Worm (Caenorhabditis elegans): Measurements from ENCODE around the gene ran-2.
A peak's percentile ranks its signal among the peaks of the same experiment; 100 is the strongest.

Gene ran-2

DNA sequence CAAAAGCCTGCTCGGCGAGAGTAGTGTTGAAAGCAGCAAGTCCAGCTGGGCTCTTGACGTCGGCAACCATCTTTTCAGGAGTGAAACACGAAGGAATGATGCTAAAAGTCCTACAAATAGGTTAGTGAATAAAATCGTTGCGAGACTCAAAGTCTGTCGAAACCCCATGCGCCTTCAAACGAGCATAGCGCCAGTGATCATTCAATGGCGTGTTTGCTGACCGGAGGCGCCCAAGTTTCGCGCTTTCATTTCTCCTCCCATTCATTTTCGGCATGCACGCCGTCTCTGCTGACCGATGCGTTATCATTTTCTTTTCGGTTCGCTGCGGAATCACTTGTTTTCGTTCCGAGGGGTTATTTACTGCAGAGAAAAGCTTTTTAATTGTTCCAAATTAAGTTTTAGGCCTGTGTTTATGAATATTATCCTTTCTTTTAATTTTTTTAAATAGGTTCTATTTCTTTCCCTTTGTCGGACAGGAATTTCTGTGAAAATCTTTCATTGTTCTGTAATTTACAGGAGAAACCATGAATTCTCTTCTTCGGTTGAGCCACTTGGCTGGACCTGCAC, 39.9 kb downstream of the ran-2 start, which contains the start of the genes eef-1B.1 and aco-2 (continued):
- TF ChIP-seq egl-13 (tag; optimal IDR thresholded peaks at IDR 0.05) (peak; percentile 82), C16A3.4 (tag; optimal IDR thresholded peaks at IDR 0.05) (peak; percentile 96), efl-1 (optimal IDR thresholded peaks at IDR 0.05) (peak; percentile 91 to 93), efl-1 (GFP tag; optimal IDR thresholded peaks at IDR 0.05 in 1 of 2) (peak; percentile 83 to 98), C04F5.9 (tag; optimal IDR thresholded peaks at IDR 0.05) (peak; percentile 69), mdl-1 (tag; optimal IDR thresholded peaks at IDR 0.05) (peak in 1 of 2 experiments; percentile 93), mep-1 (tag; optimal IDR thresholded peaks at IDR 0.05) (peak; percentile 91), sox-4 (tag; optimal IDR thresholded peaks at IDR 0.05) (peak; percentile 70), nhr-76 (tag; optimal IDR thresholded peaks at IDR 0.05) (no peak), snu-23 (GFP tag; optimal IDR thresholded peaks at IDR 0.05) (peak; percentile 97), pag-3 (tag; optimal IDR thresholded peaks at IDR 0.05; ENCODE audit: borderline replicate concordance, insufficient read depth) (no peak), ces-1 (GFP tag; optimal IDR thresholded peaks at IDR 0.05) (no peak), nhr-11 (tag; optimal IDR thresholded peaks at IDR 0.05) (peak; percentile 43), efl-3 (GFP tag; optimal IDR thresholded peaks at IDR 0.05) (no peak), lin-35 (GFP tag; optimal IDR thresholded peaks at IDR 0.05) (peak; percentile 94 to 95), vab-15 (tag; optimal IDR thresholded peaks at IDR 0.05) (peak; percentile 33), nhr-20 (tag; optimal IDR thresholded peaks at IDR 0.05) (peak; percentile 97), hpl-2 (GFP tag; optimal IDR thresholded peaks at IDR 0.05) (peak; percentile 74), nhr-71 (tag; optimal IDR thresholded peaks at IDR 0.05) (peak; percentile 96), jun-1 (tag; optimal IDR thresholded peaks at IDR 0.05) (peak; percentile 89), blmp-1 (tag; optimal IDR thresholded peaks at IDR 0.05) (peak; percentile 95), lir-3 (tag; optimal IDR thresholded peaks at IDR 0.05; ENCODE audit: poor library complexity) (peak; percentile 63), hlh-17 (GFP tag; optimal IDR thresholded peaks at IDR 0.05; ENCODE audit: borderline replicate concordance) (no peak), zag-1 (tag; optimal IDR thresholded peaks at IDR 0.05) (peak; percentile 2), ceh-88 (GFP tag; IDR thresholded peaks at IDR 0.05) (peak; percentile 62), elt-3 (tag; optimal IDR thresholded peaks at IDR 0.05) (peak in 5 of 6 experiments; percentile 53 to 97 (median 75)), snpc-4 (tag; optimal IDR thresholded peaks at IDR 0.05) (peak; percentile 85), nhr-85 (tag) (peak; percentile 97), egl-27 (tag; optimal IDR thresholded peaks at IDR 0.05) (no peak), lin-39 (tag; optimal IDR thresholded peaks at IDR 0.05) (peak; percentile 69), nhr-19 (GFP tag; conservative IDR thresholded peaks at IDR 0.05) (peak; percentile 96), nhr-237 (tag; optimal IDR thresholded peaks at IDR 0.05) (peak; percentile 39), isw-1 (GFP tag; IDR thresholded peaks at IDR 0.05) (peak; percentile 89), sup-37 (GFP tag; optimal IDR thresholded peaks at IDR 0.05) (peak; percentile 71), lin-15B (tag; optimal IDR thresholded peaks at IDR 0.05) (peak; percentile 84), pax-3 (tag; optimal IDR thresholded peaks at IDR 0.05) (peak; percentile 78), lin-14 (GFP tag; optimal IDR thresholded peaks at IDR 0.05) (peak; percentile 95), ztf-11 (tag; optimal IDR thresholded peaks at IDR 0.05) (peak in 1 of 2 experiments; percentile 70)

DNA sequence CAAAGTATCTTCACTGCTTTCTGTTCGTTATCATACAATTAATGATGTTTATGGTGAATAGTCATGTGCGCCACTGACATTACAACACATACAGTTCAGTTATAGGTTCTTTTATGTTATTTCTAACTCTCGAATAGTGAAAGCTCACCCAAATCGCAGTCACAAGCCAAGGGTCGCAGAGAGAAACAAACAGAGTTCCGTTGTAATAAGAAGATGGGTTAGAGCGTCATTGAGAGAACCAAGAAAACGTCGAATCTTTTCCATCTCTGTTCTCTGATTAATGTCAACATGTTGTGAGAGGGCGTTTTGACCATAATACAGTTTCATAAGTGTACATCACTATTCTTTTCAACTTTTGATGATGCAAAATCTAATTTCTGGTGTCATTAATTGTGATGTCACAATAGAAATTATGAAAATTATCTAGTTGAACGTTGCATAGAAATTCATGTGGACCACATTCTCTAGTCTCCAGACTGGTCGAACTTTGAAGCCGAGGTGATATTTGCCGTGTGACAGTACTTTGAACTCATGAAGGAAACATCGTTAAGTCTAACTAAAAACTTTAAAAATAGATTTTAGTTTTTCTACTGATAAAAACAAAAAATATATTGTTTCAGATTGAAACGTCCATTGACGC, 40.8 kb downstream of the ran-2 start:
- TF ChIP-seq efl-1 (optimal IDR thresholded peaks at IDR 0.05) (no peak), efl-1 (GFP tag; optimal IDR thresholded peaks at IDR 0.05 in 1 of 2) (peak in 1 of 2 experiments; percentile 82), pqm-1 (tag; optimal IDR thresholded peaks at IDR 0.05) (no peak), rnt-1 (tag; optimal IDR thresholded peaks at IDR 0.05) (no peak), blmp-1 (tag; optimal IDR thresholded peaks at IDR 0.05) (peak; percentile 58), hlh-17 (GFP tag; optimal IDR thresholded peaks at IDR 0.05; ENCODE audit: borderline replicate concordance) (no peak), C16A3.4 (tag; optimal IDR thresholded peaks at IDR 0.05) (peak; percentile 16), fkh-4 (tag; optimal IDR thresholded peaks at IDR 0.05; ENCODE audit: borderline replicate concordance) (no peak), unc-98 (GFP tag; IDR thresholded peaks at IDR 0.05) (no peak), alr-1 (tag; optimal IDR thresholded peaks at IDR 0.05; ENCODE audit: borderline replicate concordance) (no peak), fos-1 (tag; optimal IDR thresholded peaks at IDR 0.05) (no peak), ceh-88 (GFP tag; IDR thresholded peaks at IDR 0.05) (no peak), fkh-10 (GFP tag; optimal IDR thresholded peaks at IDR 0.05) (no peak), C04F5.9 (tag; optimal IDR thresholded peaks at IDR 0.05) (no peak), ceh-63 (GFP tag; optimal IDR thresholded peaks at IDR 0.05) (no peak), unc-62 (GFP tag; optimal IDR thresholded peaks at IDR 0.05) (no peak), ces-1 (GFP tag; optimal IDR thresholded peaks at IDR 0.05) (no peak), nhr-71 (tag; optimal IDR thresholded peaks at IDR 0.05) (peak; percentile 56), elt-2 (tag; optimal IDR thresholded peaks at IDR 0.05) (peak; percentile 34), nhr-237 (tag; optimal IDR thresholded peaks at IDR 0.05) (no peak), mep-1 (tag; optimal IDR thresholded peaks at IDR 0.05) (no peak), ztf-4 (tag; optimal IDR thresholded peaks at IDR 0.05) (peak; percentile 34)
